Fruit fly (Drosophila melanogaster) whole organism, embryonic: Measurements from ENCODE around the gene CG14079.

ENCODE experiments used
- Blimp-1 ChIP-seq: fragments of 200-800 bp; sonication (Bioruptor generic); optimal IDR thresholded peaks from 3 replicates; lab custom pipeline; 2018; ENCODE audit warnings: missing biosample characterization, missing genetic modification characterization, mild to moderate bottlenecking, moderate library complexity, missing genetic modification reagents
- CG10209 ChIP-seq: fragments of 200-800 bp; sonication (Bioruptor generic); optimal IDR thresholded peaks from 3 replicates; lab custom pipeline; 2017; ENCODE audit warnings: missing biosample characterization, mild to moderate bottlenecking, missing genetic modification characterization, missing genetic modification reagents
- CG10321 ChIP-seq: fragments of 200-800 bp; sonication (Bioruptor generic); IDR thresholded peaks from 2 replicates; pipeline ENCODE4 v1.3.6; 2022; ENCODE audit warnings: missing biosample characterization, missing genetic modification characterization
- CG11456 ChIP-seq: fragments of 200-800 bp; sonication (Bioruptor generic); IDR thresholded peaks from 3 replicates; pipeline ENCODE4 v1.3.6; 2022; ENCODE audit warnings: missing biosample characterization, missing genetic modification characterization
- CG11504 ChIP-seq: fragments of 200-800 bp; sonication (Bioruptor generic); optimal IDR thresholded peaks from 3 replicates; lab custom pipeline; 2019; ENCODE audit warnings: missing biosample characterization, mild to moderate bottlenecking, missing genetic modification characterization, moderate library complexity
- CG12391 ChIP-seq: fragments of 200-800 bp; sonication (Bioruptor generic); optimal IDR thresholded peaks from 3 replicates; lab custom pipeline; 2018; ENCODE audit warnings: missing biosample characterization, mild to moderate bottlenecking, missing genetic modification characterization, moderate library complexity
- CG15269 ChIP-seq: fragments of 200-800 bp; sonication (Bioruptor generic); optimal IDR thresholded peaks from 2 replicates; lab custom pipeline; 2018; ENCODE audit warnings: missing biosample characterization, mild to moderate bottlenecking, missing genetic modification characterization, moderate library complexity
- CG17328 ChIP-seq: fragments of 200-800 bp; sonication (Bioruptor generic); IDR thresholded peaks from 2 replicates; pipeline ENCODE4 v1.3.6; 2022; ENCODE audit warnings: missing biosample characterization, missing genetic modification characterization
- CG17361 ChIP-seq: fragments of 200-800 bp; sonication (Bioruptor generic); IDR thresholded peaks from 3 replicates; pipeline ENCODE4 v1.3.6; 2022; ENCODE audit warnings: missing biosample characterization, missing genetic modification characterization
- CG2199 ChIP-seq: fragments of 200-800 bp; sonication (Bioruptor generic); IDR thresholded peaks from 3 replicates; pipeline ENCODE4 v1.3.6; 2022; ENCODE audit warnings: missing biosample characterization, missing genetic modification characterization
- CG2889 ChIP-seq: fragments of 200-800 bp; sonication (Bioruptor generic); IDR thresholded peaks from 3 replicates; pipeline ENCODE4 v1.3.6; 2022; ENCODE audit warnings: missing biosample characterization, missing genetic modification characterization
- CG31224 ChIP-seq: fragments of 200-800 bp; sonication (Bioruptor generic); IDR thresholded peaks from 2 replicates; pipeline ENCODE4 v1.3.6; 2022; ENCODE audit warnings: missing biosample characterization, missing genetic modification characterization
- CG3163 ChIP-seq: fragments of 200-800 bp; sonication (Bioruptor generic); optimal IDR thresholded peaks from 3 replicates; lab custom pipeline; 2016; ENCODE audit warnings: missing biosample characterization, missing genetic modification characterization
- CG3838 ChIP-seq: fragments of 200-800 bp; sonication (Bioruptor generic); optimal IDR thresholded peaks from 3 replicates; lab custom pipeline; 2016; ENCODE audit warnings: missing biosample characterization, missing genetic modification characterization
- CG3847 ChIP-seq: fragments of 200-800 bp; sonication (Bioruptor generic); IDR thresholded peaks from 2 replicates; pipeline ENCODE4 v1.3.6; 2022; ENCODE audit warnings: missing biosample characterization, missing genetic modification characterization
- CG4854 ChIP-seq: fragments of 200-800 bp; sonication (Bioruptor generic); optimal IDR thresholded peaks from 2 replicates; lab custom pipeline; 2016; ENCODE audit warnings: missing biosample characterization, missing genetic modification characterization, inconsistent platforms
- CG7928 ChIP-seq: fragments of 200-800 bp; sonication (Bioruptor generic); optimal IDR thresholded peaks from 2 replicates; lab custom pipeline; 2017; ENCODE audit warnings: missing biosample characterization, mild to moderate bottlenecking, missing genetic modification characterization
- CG8281 ChIP-seq: fragments of 200-800 bp; sonication (Bioruptor generic); optimal IDR thresholded peaks from 2 replicates; lab custom pipeline; 2018; ENCODE audit warnings: missing biosample characterization, mild to moderate bottlenecking, missing genetic modification characterization, moderate library complexity
- CG8359 ChIP-seq: fragments of 200-800 bp; sonication (Bioruptor generic); optimal IDR thresholded peaks from 2 replicates; lab custom pipeline; 2017; ENCODE audit warnings: missing biosample characterization, mild to moderate bottlenecking, missing genetic modification characterization, borderline replicate concordance
- CG8944 ChIP-seq: fragments of 200-800 bp; sonication (Bioruptor generic); optimal IDR thresholded peaks from 3 replicates; lab custom pipeline; 2016; ENCODE audit warnings: missing biosample characterization, missing genetic modification characterization
- CG9609 ChIP-seq: fragments of 200-800 bp; sonication (Bioruptor generic); optimal IDR thresholded peaks from 3 replicates; lab custom pipeline; 2016; ENCODE audit warnings: missing biosample characterization, missing genetic modification characterization
- CG9817 ChIP-seq: fragments of 200-800 bp; sonication (Bioruptor generic); optimal IDR thresholded peaks from 2 replicates; lab custom pipeline; 2018; ENCODE audit warnings: missing biosample characterization, mild to moderate bottlenecking, missing genetic modification characterization, moderate library complexity
- CoRest ChIP-seq: fragments of 200-800 bp; sonication (Bioruptor generic); optimal IDR thresholded peaks from 3 replicates; lab custom pipeline; 2018; ENCODE audit warnings: missing biosample characterization, mild to moderate bottlenecking, missing genetic modification characterization, moderate library complexity
- Dbx ChIP-seq: fragments of 200-800 bp; sonication (Bioruptor generic); IDR thresholded peaks from 3 replicates; pipeline ENCODE4 v1.3.6; 2022; ENCODE audit warnings: missing biosample characterization, missing genetic modification characterization
- Drgx ChIP-seq: fragments of 200-800 bp; sonication (Bioruptor generic); IDR thresholded peaks from 2 replicates; pipeline ENCODE4 v1.3.6; 2022; ENCODE audit warnings: missing biosample characterization, missing genetic modification characterization
- Elba2 ChIP-seq: fragments of 200-800 bp; sonication (Bioruptor generic); optimal IDR thresholded peaks from 3 replicates; lab custom pipeline; 2016; ENCODE audit warnings: missing biosample characterization, missing genetic modification characterization
- HHEX ChIP-seq: fragments of 200-800 bp; sonication (Bioruptor generic); optimal IDR thresholded peaks from 3 replicates; lab custom pipeline; 2017; ENCODE audit warnings: missing biosample characterization, mild to moderate bottlenecking, missing genetic modification characterization, missing genetic modification reagents
- HLHmδ ChIP-seq: fragments of 200-800 bp; sonication (Bioruptor generic); optimal IDR thresholded peaks from 2 replicates; lab custom pipeline; 2018; ENCODE audit warnings: missing biosample characterization, mild to moderate bottlenecking, missing genetic modification characterization, moderate library complexity
- Hsf ChIP-seq: fragments of 200-800 bp; sonication (Bioruptor generic); optimal IDR thresholded peaks from 3 replicates; lab custom pipeline; 2016; ENCODE audit warnings: missing biosample characterization, missing genetic modification characterization
- Side ChIP-seq: fragments of 200-800 bp; sonication (Bioruptor generic); optimal IDR thresholded peaks from 2 replicates; lab custom pipeline; 2016; ENCODE audit warnings: missing biosample characterization, missing genetic modification characterization
- Sry-δ ChIP-seq: fragments of 200-800 bp; sonication (Bioruptor generic); optimal IDR thresholded peaks from 2 replicates; lab custom pipeline; 2016; ENCODE audit warnings: missing biosample characterization, missing genetic modification characterization
- Xbp1 ChIP-seq: fragments of 200-800 bp; sonication (Bioruptor generic); optimal IDR thresholded peaks from 3 replicates; lab custom pipeline; 2016; ENCODE audit warnings: missing biosample characterization, mild to moderate bottlenecking, missing genetic modification characterization
- croc ChIP-seq: fragments of 200-800 bp; sonication (Bioruptor generic); conservative IDR thresholded peaks from 3 replicates; pipeline ENCODE4 v1.3.6; 2022; ENCODE audit warnings: missing biosample characterization, missing genetic modification characterization
- cwo ChIP-seq: fragments of 200-800 bp; sonication (Bioruptor generic); optimal IDR thresholded peaks from 3 replicates; lab custom pipeline; 2017; ENCODE audit warnings: missing biosample characterization, missing genetic modification characterization, mild to moderate bottlenecking, moderate library complexity, missing genetic modification reagents
- fd3F ChIP-seq: fragments of 200-800 bp; sonication (Bioruptor generic); optimal IDR thresholded peaks from 2 replicates; lab custom pipeline; 2018; ENCODE audit warnings: missing biosample characterization, mild to moderate bottlenecking, missing genetic modification characterization, moderate library complexity
- gce ChIP-seq: fragments of 200-800 bp; sonication (Bioruptor generic); IDR thresholded peaks from 3 replicates; pipeline ENCODE4 v1.3.6; 2022; ENCODE audit warnings: missing biosample characterization, missing genetic modification characterization
- gem ChIP-seq: fragments of 200-800 bp; sonication (Bioruptor generic); optimal IDR thresholded peaks from 2 replicates; lab custom pipeline; 2019; ENCODE audit warnings: missing biosample characterization, mild to moderate bottlenecking, missing genetic modification characterization, moderate library complexity
- gsb ChIP-seq: fragments of 200-800 bp; sonication (Bioruptor generic); IDR thresholded peaks from 2 replicates; pipeline ENCODE4 v1.3.6; 2022; ENCODE audit warnings: missing biosample characterization, missing genetic modification characterization
- nmo ChIP-seq: fragments of 200-800 bp; sonication (Bioruptor generic); optimal IDR thresholded peaks from 2 replicates; lab custom pipeline; 2018; ENCODE audit warnings: missing biosample characterization, mild to moderate bottlenecking, missing genetic modification characterization, moderate library complexity
- otp ChIP-seq: fragments of 200-800 bp; sonication (Bioruptor generic); IDR thresholded peaks from 3 replicates; pipeline ENCODE4, ENCODE4 v1.3.6; 2022; ENCODE audit warnings: missing biosample characterization, missing genetic modification characterization
- prd ChIP-seq, 3 experiments: fragments of >200 bp in 2 of 3; fragments of 200-800 bp in 1 of 3; sonication (Bioruptor generic) in 1 of 3; optimal IDR thresholded peaks in 2 of 3; IDR thresholded peaks in 1 of 3; 2 replicates in 2 of 3; 3 replicates in 1 of 3; pipeline versions ENCODE4 v1.3.6 to Lab custom; 2017 to 2022; ENCODE audit warnings: missing biosample characterization in 1 of 3, missing genetic modification characterization in 1 of 3
- row ChIP-seq: fragments of 200-800 bp; sonication (Bioruptor generic); IDR thresholded peaks from 3 replicates; pipeline ENCODE4 v1.3.6; 2022; ENCODE audit warnings: missing biosample characterization, missing genetic modification characterization
- run ChIP-seq: fragments of 200-800 bp; sonication (Bioruptor generic); optimal IDR thresholded peaks from 3 replicates; lab custom pipeline; 2018; ENCODE audit warnings: missing biosample characterization, mild to moderate bottlenecking, missing genetic modification characterization
- sc ChIP-seq, 3 experiments: fragments of >200 bp in 2 of 3; fragments of 200-800 bp in 1 of 3; sonication (Bioruptor generic) in 1 of 3; optimal IDR thresholded peaks; 2 replicates in 2 of 3; 3 replicates in 1 of 3; lab custom pipeline; 2017; ENCODE audit warnings: mild to moderate bottlenecking in 1 of 3, missing biosample characterization in 1 of 3, missing genetic modification characterization in 1 of 3, missing genetic modification reagents in 1 of 3
- slp2 ChIP-seq: fragments of 200-800 bp; sonication (Bioruptor generic); optimal IDR thresholded peaks from 2 replicates; lab custom pipeline; 2016; ENCODE audit warnings: missing biosample characterization, missing genetic modification characterization
- ssp ChIP-seq: fragments of 200-800 bp; sonication (Bioruptor generic); IDR thresholded peaks from 2 replicates; pipeline ENCODE4 v1.3.6; 2022; ENCODE audit warnings: missing biosample characterization, missing genetic modification characterization

The CG14079 gene

dm6 chr3L:19079798-19080691, 17.8 kb upstream of the CG14079 start (continued):
- TF ChIP-seq CoRest (tag; lab: Kevin White, UChicago) (peak; percentile 54), HHEX (GFP tag; lab: Kevin White, UChicago) (peak; percentile 25), gem (tag; lab: Kevin White, UChicago) (peak; percentile 66), fd3F (GFP tag; lab: Kevin White, UChicago) (peak; percentile 12), CG11456 (peak; percentile 64; the same call in 1 of the 3 replicates), CG10321 (peak; percentile 47; the same call in 1 of the 2 replicates), CG15269 (peak; percentile 38), CG9817 (peak; percentile 1), Xbp1 (GFP tag; lab: Kevin White, UChicago) (peak; percentile 30), CG8281 (tag; lab: Kevin White, UChicago) (no peak), cwo (GFP tag; lab: Kevin White, UChicago) (peak; percentile 1), slp2 (GFP tag; lab: Kevin White, UChicago) (peak; percentile 43), CG8944 (peak; percentile 4), Side (GFP tag; lab: Kevin White, UChicago) (no peak), CG9609 (GFP tag; lab: Kevin White, UChicago) (peak; percentile 28), nmo (GFP tag; lab: Kevin White, UChicago) (peak; percentile 44), CG8359 (GFP tag; lab: Kevin White, UChicago) (no peak), Drgx (peak; percentile 37; the same call in 1 of the 2 replicates), CG11504 (tag; lab: Kevin White, UChicago) (peak; percentile 68), Hsf (GFP tag; lab: Kevin White, UChicago) (peak; percentile 42), Blimp-1 (GFP tag; lab: Kevin White, UChicago) (no peak)

dm6 chr3L:19080926-19081700, 16.7 kb upstream of the CG14079 start:
- no peak for TF ChIP-seq croc
- TF ChIP-seq HLHmδ (GFP tag; lab: Kevin White, UChicago) = no peak
- TF ChIP-seq gce (GFP tag; lab: Robert Waterston, UW) = no peak
- TF ChIP-seq CG17361 = no peak
- TF ChIP-seq CG3847 = no peak
- 0 out of 3 replicates have a peak, but pooled peaks have one; percentile 78 for TF ChIP-seq CG2199 (GFP tag; lab: Robert Waterston, UW)
- TF ChIP-seq Elba2 (GFP tag; lab: Kevin White, UChicago) = peak; percentile 50
- TF ChIP-seq run (tag; lab: Kevin White, UChicago) = no peak
- TF ChIP-seq sc (optimal IDR thresholded peaks at IDR 0.05; lab: Kevin White, UChicago) = no peak
- no peak for TF ChIP-seq sc (GFP tag; optimal IDR thresholded peaks at IDR 0.05; lab: Kevin White, UChicago)
- no peak for TF ChIP-seq gsb (GFP tag; lab: Robert Waterston, UW)
- no peak for TF ChIP-seq CG12391 (tag; lab: Kevin White, UChicago)
- no peak for TF ChIP-seq Sry-δ (GFP tag; lab: Kevin White, UChicago)
- TF ChIP-seq prd (optimal IDR thresholded peaks at IDR 0.05; lab: Kevin White, UChicago) = no peak
- no peak for TF ChIP-seq prd (GFP tag; IDR thresholded peaks at IDR 0.05; lab: Robert Waterston, UW)
- no peak for TF ChIP-seq Dbx (GFP tag; lab: Robert Waterston, UW)
- no peak for TF ChIP-seq ssp (GFP tag; lab: Robert Waterston, UW)
- TF ChIP-seq CG10209 = no peak
- TF ChIP-seq CG7928 (GFP tag; lab: Kevin White, UChicago) = no peak
- no peak for TF ChIP-seq otp (GFP tag; lab: Robert Waterston, UW)
- no peak for TF ChIP-seq CG2889 (GFP tag; lab: Robert Waterston, UW)
- peak; percentile 57 for TF ChIP-seq CG3163
- TF ChIP-seq CG4854 = no peak
- TF ChIP-seq CG3838 (GFP tag; lab: Kevin White, UChicago) = no peak
- TF ChIP-seq row (GFP tag; lab: Robert Waterston, UW) = no peak
- TF ChIP-seq CG31224 (GFP tag; lab: Robert Waterston, UW) = no peak
- no peak for TF ChIP-seq CG17328
